Fruit fly (Drosophila melanogaster): ENCODE data around the gene Surf6.
A peak's percentile ranks its signal among the peaks of the same experiment; 100 is the strongest.

Gene Surf6

dm6 chr3R:19902328-19902727, 2.3 kb downstream of the Surf6 start (continued):
- TF ChIP-seq CG2199 (GFP tag; IDR thresholded peaks at IDR 0.05) = 0 out of 3 replicates have a peak, but pooled peaks have one; percentile 42
- TF ChIP-seq CoRest (tag; optimal IDR thresholded peaks at IDR 0.05) = no peak
- no peak for TF ChIP-seq yki (optimal IDR thresholded peaks at IDR 0.05)
- no peak for TF ChIP-seq CG11398 (GFP tag; optimal IDR thresholded peaks at IDR 0.05)
- TF ChIP-seq fd64A (GFP tag; optimal IDR thresholded peaks at IDR 0.05) = no peak
- no peak for TF ChIP-seq CG32767 (GFP tag; IDR thresholded peaks at IDR 0.05)
- TF ChIP-seq Atf6 (GFP tag; IDR thresholded peaks at IDR 0.05) = peak; percentile 19; the same call in 1 of the 2 replicates
- no peak for TF ChIP-seq CG1792 (GFP tag; optimal IDR thresholded peaks at IDR 0.05)
- no peak for TF ChIP-seq fd102C (GFP tag; optimal IDR thresholded peaks at IDR 0.05)
- no peak for TF ChIP-seq CG11504 (tag; optimal IDR thresholded peaks at IDR 0.05)
- TF ChIP-seq Scr (GFP tag; IDR thresholded peaks at IDR 0.05; ENCODE audit: partially characterized antibody) = no peak
- no peak for TF ChIP-seq CG16779 (GFP tag; IDR thresholded peaks at IDR 0.05)
- TF ChIP-seq pan (optimal IDR thresholded peaks at IDR 0.05) = no peak
- peak in 1 of 2 experiments; percentile 44 for TF ChIP-seq pan (GFP tag; optimal IDR thresholded peaks at IDR 0.05 in 1 of 2, IDR thresholded peaks at IDR 0.05 in 1 of 2)
- peak; percentile 18 for TF ChIP-seq CrebB (tag; optimal IDR thresholded peaks at IDR 0.05)
- TF ChIP-seq CkIIα-i1 (GFP tag; IDR thresholded peaks at IDR 0.05) = no peak
- TF ChIP-seq CHES-1-like (GFP tag; optimal IDR thresholded peaks at IDR 0.05) = no peak
- no peak for TF ChIP-seq CG16813 (GFP tag; IDR thresholded peaks at IDR 0.05; ENCODE audit: partially characterized antibody)
- TF ChIP-seq MTF-1 (GFP tag; optimal IDR thresholded peaks at IDR 0.05; ENCODE audit: borderline replicate concordance) = peak; percentile 16
- no peak for TF ChIP-seq HLH4C (GFP tag; IDR thresholded peaks at IDR 0.05; ENCODE audit: partially characterized antibody)
- TF ChIP-seq usp (GFP tag; optimal IDR thresholded peaks at IDR 0.05) = no peak
- no peak for TF ChIP-seq CG8281 (tag; optimal IDR thresholded peaks at IDR 0.05)
- peak; percentile 11 for TF ChIP-seq Antp (GFP tag; optimal IDR thresholded peaks at IDR 0.05)
- no peak for TF ChIP-seq Aef1 (GFP tag; IDR thresholded peaks at IDR 0.05)
- TF ChIP-seq repo (GFP tag; optimal IDR thresholded peaks at IDR 0.05) = no peak
- no peak for TF ChIP-seq CG6683 (GFP tag; optimal IDR thresholded peaks at IDR 0.05)
- peak; percentile 19 for TF ChIP-seq BtbVII (GFP tag; optimal IDR thresholded peaks at IDR 0.05)
- TF ChIP-seq D19B (GFP tag; optimal IDR thresholded peaks at IDR 0.05) = no peak
- TF ChIP-seq NC2α (GFP tag; optimal IDR thresholded peaks at IDR 0.05) = no peak
- no peak for TF ChIP-seq bbx (GFP tag; IDR thresholded peaks at IDR 0.05; ENCODE audit: partially characterized antibody)
- TF ChIP-seq so (GFP tag; IDR thresholded peaks at IDR 0.05) = no peak
- peak; percentile 4 for TF ChIP-seq CG13424 (tag; optimal IDR thresholded peaks at IDR 0.05)
- peak; percentile 49; the same call in 1 of the 2 replicates for TF ChIP-seq sob (GFP tag; IDR thresholded peaks at IDR 0.05)
- no peak for TF ChIP-seq CG8359 (GFP tag; optimal IDR thresholded peaks at IDR 0.05; ENCODE audit: borderline replicate concordance)
- no peak for TF ChIP-seq ken (GFP tag; IDR thresholded peaks at IDR 0.05)
- TF ChIP-seq Taf1 (GFP tag; IDR thresholded peaks at IDR 0.05) = no peak
- no peak for TF ChIP-seq GATAe (GFP tag; conservative IDR thresholded peaks at IDR 0.05)
- no peak for TF ChIP-seq H15 (GFP tag; IDR thresholded peaks at IDR 0.05)
- peak; percentile 61 for TF ChIP-seq CG12769 (tag; optimal IDR thresholded peaks at IDR 0.05)
- TF ChIP-seq CG16815 (GFP tag; optimal IDR thresholded peaks at IDR 0.05) = no peak
- TF ChIP-seq Elba2 (GFP tag; optimal IDR thresholded peaks at IDR 0.05) = peak; percentile 28
- no peak for TF ChIP-seq crol (GFP tag; IDR thresholded peaks at IDR 0.05)
- TF ChIP-seq CG4282 (GFP tag; optimal IDR thresholded peaks at IDR 0.05) = no peak
- TF ChIP-seq CG7963 (GFP tag; IDR thresholded peaks at IDR 0.05; ENCODE audit: partially characterized antibody) = no peak
- TF ChIP-seq Gug (GFP tag; IDR thresholded peaks at IDR 0.05) = no peak
- no peak for TF ChIP-seq Hr3 (GFP tag; optimal IDR thresholded peaks at IDR 0.05)
- no peak for TF ChIP-seq grn (GFP tag; optimal IDR thresholded peaks at IDR 0.05)
- no peak for TF ChIP-seq CG8944 (GFP tag; optimal IDR thresholded peaks at IDR 0.05)
- TF ChIP-seq Lim3 (GFP tag; IDR thresholded peaks at IDR 0.05) = no peak
- 0 out of 3 replicates have a peak, but pooled peaks have one; percentile 12 for TF ChIP-seq CG11560 (tag; IDR thresholded peaks at IDR 0.05)
- TF ChIP-seq ab (GFP tag; optimal IDR thresholded peaks at IDR 0.05) = no peak
- no peak for TF ChIP-seq ATbp (GFP tag; optimal IDR thresholded peaks at IDR 0.05)
